Worm (Caenorhabditis elegans): ENCODE measurements around the gene nas-25.

Gene nas-25

ce11 chrII:8813659-8814058, 12.2 kb upstream of the nas-25 start:
- TF ChIP-seq T22C8.4 (GFP tag; IDR thresholded peaks at IDR 0.05) (no peak), ref-1 (GFP tag; conservative IDR thresholded peaks at IDR 0.05) (no peak), cog-1 (tag; optimal IDR thresholded peaks at IDR 0.05) (no peak), flt-1 (GFP tag; IDR thresholded peaks at IDR 0.05) (no peak), ztf-23 (GFP tag; IDR thresholded peaks at IDR 0.05) (no peak), med-1 (GFP tag; optimal IDR thresholded peaks at IDR 0.05; ENCODE audit: insufficient read depth) (no peak)

DNA sequence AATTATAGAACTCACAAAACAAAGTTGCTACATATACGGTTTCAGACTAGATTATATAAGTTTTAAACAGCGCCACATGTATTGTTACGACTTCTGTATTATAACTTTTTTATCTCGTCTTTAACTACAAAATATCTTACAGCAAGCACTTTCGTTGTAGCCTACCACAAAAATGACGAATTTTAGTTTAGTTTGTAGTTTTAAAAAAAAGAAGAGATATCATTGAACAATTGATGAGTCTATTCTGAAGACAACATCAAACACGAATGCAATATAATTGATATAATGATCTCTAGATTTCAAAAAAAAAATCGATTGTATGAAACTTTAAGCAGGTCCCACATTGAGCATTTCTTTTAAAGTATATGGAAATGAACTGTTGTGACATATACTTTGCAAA, 11.6 kb upstream of the nas-25 start:
- TF ChIP-seq flt-1 (GFP tag; IDR thresholded peaks at IDR 0.05) (no peak), med-1 (GFP tag; optimal IDR thresholded peaks at IDR 0.05; ENCODE audit: insufficient read depth) (no peak), T22C8.4 (GFP tag; IDR thresholded peaks at IDR 0.05) (no peak), ref-1 (GFP tag; conservative IDR thresholded peaks at IDR 0.05) (no peak), ztf-23 (GFP tag; IDR thresholded peaks at IDR 0.05) (no peak), ztf-29 (GFP tag; IDR thresholded peaks at IDR 0.05) (no peak), tab-1 (GFP tag; IDR thresholded peaks at IDR 0.05) (no peak), klf-2 (GFP tag; conservative IDR thresholded peaks at IDR 0.05) (no peak), cog-1 (tag; optimal IDR thresholded peaks at IDR 0.05) (no peak)

DNA sequence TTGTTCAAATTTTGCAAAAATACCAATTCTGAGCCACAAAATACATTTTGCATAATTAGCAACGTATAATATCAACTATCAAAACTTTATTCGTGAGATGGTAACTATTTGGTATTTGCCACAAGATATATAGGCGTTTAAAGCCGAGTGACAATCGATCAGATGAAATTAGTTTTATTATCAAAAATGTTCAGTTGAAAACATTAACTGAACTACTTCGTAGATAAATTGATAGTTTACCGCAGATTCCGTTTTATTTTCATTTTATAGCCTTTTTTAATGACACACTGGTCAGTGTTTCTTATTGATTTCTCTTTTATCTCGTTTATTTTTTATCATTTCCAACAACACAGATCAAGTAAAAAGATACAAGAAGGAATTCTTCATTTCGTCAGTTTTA, 8.6 kb upstream of the nas-25 start:
- no peak for TF ChIP-seq ref-1 (GFP tag; conservative IDR thresholded peaks at IDR 0.05)
- no peak for TF ChIP-seq ztf-23 (GFP tag; IDR thresholded peaks at IDR 0.05)
- TF ChIP-seq flt-1 (GFP tag; IDR thresholded peaks at IDR 0.05): no peak
- no peak for TF ChIP-seq ztf-29 (GFP tag; IDR thresholded peaks at IDR 0.05)
- no peak for TF ChIP-seq tab-1 (GFP tag; IDR thresholded peaks at IDR 0.05)
- TF ChIP-seq klf-2 (GFP tag; conservative IDR thresholded peaks at IDR 0.05): no peak
- TF ChIP-seq med-1 (GFP tag; optimal IDR thresholded peaks at IDR 0.05; ENCODE audit: insufficient read depth): no peak
- no peak for TF ChIP-seq cog-1 (tag; optimal IDR thresholded peaks at IDR 0.05)
- no peak for TF ChIP-seq T22C8.4 (GFP tag; IDR thresholded peaks at IDR 0.05)

DNA sequence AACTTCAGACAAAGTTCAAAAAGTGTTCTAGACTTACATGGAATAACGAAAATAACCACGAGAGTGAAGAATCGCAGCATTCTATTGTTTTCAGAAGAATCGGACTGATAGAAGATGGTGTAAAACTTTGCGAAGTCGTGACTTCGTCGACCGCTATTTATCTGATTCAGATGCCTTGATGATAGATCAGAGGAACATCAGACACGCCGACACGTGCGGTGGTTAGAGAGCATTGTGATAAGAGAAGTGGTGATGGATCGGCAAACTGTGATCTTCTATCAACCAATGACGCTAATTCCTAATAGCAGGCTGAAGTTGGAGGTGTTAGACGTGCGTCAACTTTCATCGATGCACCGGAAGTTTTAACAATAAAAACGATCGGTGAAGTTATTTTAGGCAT, 7.6 kb upstream of the nas-25 start:
- TF ChIP-seq med-1 (GFP tag; optimal IDR thresholded peaks at IDR 0.05; ENCODE audit: insufficient read depth) (no peak), ztf-23 (GFP tag; IDR thresholded peaks at IDR 0.05) (no peak)

ce11 chrII:8818978-8819896, 6.6 kb upstream of the nas-25 start, which contains the start of gene F46C5.10:
F46C5.10 (minus strand) TSS chrII:8819028.
- TF ChIP-seq ztf-29 (GFP tag; IDR thresholded peaks at IDR 0.05): no peak
- TF ChIP-seq T22C8.4 (GFP tag; IDR thresholded peaks at IDR 0.05): no peak
- TF ChIP-seq ref-1 (GFP tag; conservative IDR thresholded peaks at IDR 0.05): no peak
- TF ChIP-seq cog-1 (tag; optimal IDR thresholded peaks at IDR 0.05): no peak
- TF ChIP-seq ztf-23 (GFP tag; IDR thresholded peaks at IDR 0.05): no peak
- TF ChIP-seq med-1 (GFP tag; optimal IDR thresholded peaks at IDR 0.05; ENCODE audit: insufficient read depth): no peak
- TF ChIP-seq flt-1 (GFP tag; IDR thresholded peaks at IDR 0.05): no peak
- no peak for TF ChIP-seq klf-2 (GFP tag; conservative IDR thresholded peaks at IDR 0.05)
- TF ChIP-seq tab-1 (GFP tag; IDR thresholded peaks at IDR 0.05): no peak

DNA sequence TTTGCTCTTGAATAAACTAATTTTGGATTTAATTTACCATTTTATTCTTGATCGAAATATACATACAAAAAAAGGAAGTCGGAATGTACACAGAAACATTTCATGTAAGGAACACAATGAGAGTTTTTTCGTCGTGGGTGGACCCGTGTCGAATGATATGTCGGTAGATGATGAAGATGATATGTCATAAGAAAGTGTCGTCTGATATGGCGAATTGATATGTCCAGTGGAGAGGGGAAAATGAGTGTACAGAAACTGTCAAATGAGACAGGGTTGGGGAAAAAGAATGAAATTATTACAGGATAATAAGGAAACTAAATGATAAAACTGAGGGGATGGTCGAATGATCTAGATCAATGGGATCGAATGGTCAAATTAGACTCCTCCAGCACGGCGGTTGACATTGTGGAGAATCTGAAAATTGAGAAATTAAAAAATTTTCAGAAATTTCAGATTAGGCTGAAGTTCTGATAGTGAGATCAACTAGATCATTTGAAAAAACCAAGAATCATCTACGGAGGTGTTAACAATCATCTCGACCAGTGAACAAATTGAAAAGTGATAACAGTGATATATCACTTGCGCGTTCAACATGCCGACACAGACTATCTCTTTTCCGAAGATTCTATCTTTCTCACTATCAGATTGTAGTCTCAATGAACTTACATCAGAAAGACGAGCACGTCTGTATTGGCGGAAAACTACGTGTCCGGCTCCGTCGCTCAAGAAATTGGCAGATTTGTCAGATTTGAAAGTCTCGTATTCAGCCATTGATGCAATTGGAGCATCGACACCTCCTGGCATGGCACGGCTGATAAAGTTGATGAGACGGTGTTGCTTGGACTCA, 5.5 kb upstream of the nas-25 start:
- TF ChIP-seq cog-1 (tag; optimal IDR thresholded peaks at IDR 0.05) (no peak), ztf-29 (GFP tag; IDR thresholded peaks at IDR 0.05) (no peak), med-1 (GFP tag; optimal IDR thresholded peaks at IDR 0.05; ENCODE audit: insufficient read depth) (no peak)

DNA sequence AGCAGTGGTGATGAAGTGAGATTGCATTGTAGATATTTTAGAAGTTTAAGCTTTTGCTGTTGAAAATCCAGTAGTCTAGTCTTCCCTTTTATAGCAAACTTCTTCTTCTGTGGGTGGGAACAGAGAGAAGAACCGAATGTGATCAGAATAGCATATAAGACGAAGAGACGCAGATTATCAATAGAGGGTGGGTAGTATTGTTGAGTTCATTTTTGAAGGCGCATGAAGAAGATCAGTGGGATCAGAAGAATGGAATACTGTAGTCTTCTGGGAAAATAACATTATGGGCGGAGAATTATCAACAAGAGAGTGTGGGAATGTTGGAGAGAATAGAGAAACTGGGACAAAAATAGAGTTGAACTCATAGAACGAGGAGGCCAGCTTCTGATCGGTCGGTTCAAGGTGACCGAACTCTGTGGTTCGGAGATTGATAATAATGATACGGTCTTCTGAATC, 4.7 kb upstream of the nas-25 start, which contains the start of gene F46C5.1:
Gene F46C5.1 (minus strand): TSS at position 51 of the 456 bp plus-strand sequence.
- no peak for TF ChIP-seq ztf-23 (GFP tag; IDR thresholded peaks at IDR 0.05)
- TF ChIP-seq T22C8.4 (GFP tag; IDR thresholded peaks at IDR 0.05): no peak
- TF ChIP-seq tab-1 (GFP tag; IDR thresholded peaks at IDR 0.05): no peak
- TF ChIP-seq flt-1 (GFP tag; IDR thresholded peaks at IDR 0.05): no peak
- no peak for TF ChIP-seq cog-1 (tag; optimal IDR thresholded peaks at IDR 0.05)
- TF ChIP-seq med-1 (GFP tag; optimal IDR thresholded peaks at IDR 0.05; ENCODE audit: insufficient read depth): no peak
- TF ChIP-seq klf-2 (GFP tag; conservative IDR thresholded peaks at IDR 0.05): no peak
- no peak for TF ChIP-seq ztf-29 (GFP tag; IDR thresholded peaks at IDR 0.05)
- TF ChIP-seq ref-1 (GFP tag; conservative IDR thresholded peaks at IDR 0.05): no peak

- TF ChIP-seq ztf-29 (GFP tag; IDR thresholded peaks at IDR 0.05) (no peak), klf-2 (GFP tag; conservative IDR thresholded peaks at IDR 0.05) (no peak), tab-1 (GFP tag; IDR thresholded peaks at IDR 0.05) (no peak), flt-1 (GFP tag; IDR thresholded peaks at IDR 0.05) (no peak), med-1 (GFP tag; optimal IDR thresholded peaks at IDR 0.05; ENCODE audit: insufficient read depth) (no peak), T22C8.4 (GFP tag; IDR thresholded peaks at IDR 0.05) (no peak), ztf-23 (GFP tag; IDR thresholded peaks at IDR 0.05) (no peak), cog-1 (tag; optimal IDR thresholded peaks at IDR 0.05) (no peak), ref-1 (GFP tag; conservative IDR thresholded peaks at IDR 0.05) (no peak)
Observed at ce11 chrII:8822711-8823110, 3.2 kb upstream of the nas-25 start.

DNA sequence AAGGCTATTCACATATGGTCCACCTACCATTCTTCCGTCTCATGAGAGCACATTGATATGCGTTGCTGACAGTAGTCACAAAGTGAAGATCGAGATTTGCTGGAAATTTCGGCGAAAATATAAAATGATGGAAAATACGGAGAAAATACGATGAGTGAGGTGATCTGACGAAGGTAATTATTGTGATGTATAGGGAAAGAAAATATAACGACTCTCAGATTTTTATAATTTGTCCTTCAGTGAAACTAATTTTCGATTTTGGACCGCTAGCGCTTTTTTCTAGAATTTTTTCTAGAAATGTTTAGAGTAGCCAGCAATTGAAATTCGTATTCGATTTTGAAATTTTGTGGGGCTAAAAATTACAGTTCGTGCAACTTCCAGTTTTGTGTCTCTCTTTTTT, 3.3 kb downstream of the nas-25 start, which contains the start of gene F46C5.2:
Gene F46C5.2 (minus strand): TSS at position 101 of the 400 bp plus-strand sequence.
- no peak for TF ChIP-seq ref-1 (GFP tag; conservative IDR thresholded peaks at IDR 0.05)
- TF ChIP-seq klf-2 (GFP tag; conservative IDR thresholded peaks at IDR 0.05): no peak
- no peak for TF ChIP-seq cog-1 (tag; optimal IDR thresholded peaks at IDR 0.05)

Measured in whole organism, midembryonic.